Worm (Caenorhabditis elegans) whole organism, late embryonic: ENCODE measurements around the gene C18H2.5.

Experiments
- C38D4.7 ChIP-seq: fragments of 200-800 bp; sonication (Bioruptor generic); optimal IDR thresholded peaks from 2 replicates; lab custom pipeline; 2018; ENCODE audit warnings: mild to moderate bottlenecking, missing genetic modification characterization, moderate library complexity, missing compliant biosample characterization
- ceh-22 ChIP-seq: sonication (generic microtip); optimal IDR thresholded peaks from 2 replicates; lab custom pipeline; 2017; ENCODE audit warnings: missing biosample characterization, missing genetic modification characterization
- ceh-30 ChIP-seq: fragments of 150-350 bp; optimal IDR thresholded peaks from 2 replicates; lab custom pipeline; 2014; ENCODE audit warnings: missing biosample characterization, missing genetic modification characterization
- ceh-34 ChIP-seq: sonication (generic microtip); optimal IDR thresholded peaks from 2 replicates; lab custom pipeline; 2016; ENCODE audit warnings: mild to moderate bottlenecking, missing genetic modification characterization, missing compliant biosample characterization
- elt-2 ChIP-seq: sonication (generic microtip); optimal IDR thresholded peaks from 2 replicates; lab custom pipeline; 2016; ENCODE audit warnings: missing genetic modification reagents, missing genetic modification characterization, missing compliant biosample characterization
- fax-1 ChIP-seq: sonication (generic microtip); optimal IDR thresholded peaks from 2 replicates; lab custom pipeline; 2016; ENCODE audit warnings: missing genotype, missing genetic modification characterization, missing compliant biosample characterization
- pax-1 ChIP-seq: fragments of 150-350 bp; optimal IDR thresholded peaks from 2 replicates; lab custom pipeline; 2014; ENCODE audit warnings: missing biosample characterization, missing genetic modification characterization
- pha-4 ChIP-seq: fragments of 150-350 bp; optimal IDR thresholded peaks from 2 replicates; lab custom pipeline; 2018; ENCODE audit warnings: missing biosample characterization, missing genetic modification reagents, missing genetic modification characterization
- unc-42 ChIP-seq: sonication (generic microtip); optimal IDR thresholded peaks from 2 replicates; lab custom pipeline; 2016; ENCODE audit warnings: missing genotype, missing genetic modification characterization, missing compliant biosample characterization

DNA sequence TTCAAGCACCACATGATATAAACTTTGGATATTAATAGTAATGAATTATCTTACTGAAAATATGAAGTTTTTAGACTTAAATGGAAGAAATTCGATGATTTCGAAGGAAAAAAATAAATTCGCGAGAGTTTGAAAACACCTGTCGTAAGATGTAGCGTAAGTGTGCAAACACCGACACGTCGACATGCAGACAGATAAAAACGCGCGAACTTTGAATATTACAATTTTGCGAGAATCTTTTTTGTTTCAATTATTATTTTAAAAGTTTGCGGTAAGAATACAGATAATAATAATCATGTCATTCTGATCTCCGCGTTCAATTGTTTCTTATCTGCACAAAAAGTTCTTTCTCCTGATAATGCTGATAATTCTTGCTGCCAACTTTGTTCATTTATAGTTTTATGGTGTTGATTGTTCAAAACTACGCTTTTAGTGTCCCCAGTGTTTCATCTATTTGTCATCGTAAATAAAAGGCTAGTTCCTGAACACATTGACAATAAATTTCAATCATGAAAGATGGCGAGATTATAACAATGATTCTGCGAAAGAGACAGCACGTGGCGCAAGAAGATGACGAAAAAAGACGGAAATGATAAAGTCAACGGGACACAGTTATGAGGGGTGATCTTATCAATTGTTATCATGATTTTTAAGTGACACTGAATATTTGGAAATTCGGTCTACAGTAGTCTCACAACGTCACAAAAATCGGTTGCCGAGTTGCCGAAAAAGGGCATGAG, 50.1 kb downstream of the C18H2.5 start:
- TF ChIP-seq C38D4.7 (GFP tag; lab: Kevin White, UChicago): no peak
- no peak for TF ChIP-seq ceh-30
- TF ChIP-seq unc-42 (tag; lab: Kevin White, UChicago): no peak
- no peak for TF ChIP-seq pax-1 (tag; lab: Kevin White, UChicago)
- TF ChIP-seq ceh-34 (tag; lab: Kevin White, UChicago): no peak
- no peak for TF ChIP-seq pha-4 (tag; lab: Kevin White, UChicago)
- TF ChIP-seq elt-2 (tag; lab: Kevin White, UChicago): peak; percentile 96
- no peak for TF ChIP-seq ceh-22 (tag; lab: Kevin White, UChicago)
- no peak for TF ChIP-seq fax-1 (tag; lab: Kevin White, UChicago)
